Fruit fly (Drosophila melanogaster) whole organism, adult: ENCODE results near the gene Scr.

Experiments used
- CG11617 ChIP-seq: fragments of 200-800 bp; sonication (Bioruptor generic); optimal IDR thresholded peaks from 2 replicates; lab custom pipeline; 2017; ENCODE audit warnings: mild to moderate bottlenecking, missing biosample characterization, missing genetic modification reagents, missing genetic modification characterization
- CG12768 ChIP-seq: fragments of 200-800 bp; sonication (Bioruptor generic); optimal IDR thresholded peaks from 2 replicates; lab custom pipeline; 2017; ENCODE audit warnings: missing biosample characterization, missing genetic modification characterization, mild to moderate bottlenecking, moderate library complexity, missing genetic modification reagents
- CG14711 ChIP-seq: fragments of 200-800 bp; sonication (Bioruptor generic); optimal IDR thresholded peaks from 2 replicates; lab custom pipeline; 2018; ENCODE audit warnings: missing biosample characterization, mild to moderate bottlenecking, missing genetic modification characterization, moderate library complexity
- CG1620 ChIP-seq: fragments of 200-800 bp; sonication (Bioruptor generic); optimal IDR thresholded peaks from 2 replicates; lab custom pipeline; 2016; ENCODE audit warnings: missing biosample characterization, missing genetic modification characterization
- CG33017 ChIP-seq: fragments of 200-800 bp; sonication (Bioruptor generic); optimal IDR thresholded peaks from 2 replicates; lab custom pipeline; 2018; ENCODE audit warnings: missing biosample characterization, mild to moderate bottlenecking, missing genetic modification characterization, moderate library complexity
- CG5204 ChIP-seq: fragments of 200-800 bp; sonication (Bioruptor generic); optimal IDR thresholded peaks from 2 replicates; lab custom pipeline; 2016; ENCODE audit warnings: missing biosample characterization, missing genetic modification characterization
- CG7045 ChIP-seq: fragments of 200-800 bp; sonication (Bioruptor generic); optimal IDR thresholded peaks from 2 replicates; lab custom pipeline; 2017; ENCODE audit warnings: missing biosample characterization, mild to moderate bottlenecking, missing genetic modification characterization
- CG7101 ChIP-seq: fragments of 200-800 bp; sonication (Bioruptor generic); optimal IDR thresholded peaks from 2 replicates; lab custom pipeline; 2018; ENCODE audit warnings: missing biosample characterization, mild to moderate bottlenecking, missing genetic modification characterization, moderate library complexity
- Clk ChIP-seq: fragments of 200-800 bp; sonication (Bioruptor generic); optimal IDR thresholded peaks from 2 replicates; lab custom pipeline; 2017; ENCODE audit warnings: missing biosample characterization, missing genetic modification characterization
- Crg-1 ChIP-seq: fragments of 200-800 bp; sonication (Bioruptor generic); optimal IDR thresholded peaks from 2 replicates; lab custom pipeline; 2016; ENCODE audit warnings: missing biosample characterization, missing genetic modification characterization
- Hr96 ChIP-seq: fragments of 200-800 bp; sonication (Bioruptor generic); optimal IDR thresholded peaks from 2 replicates; lab custom pipeline; 2016; ENCODE audit warnings: missing biosample characterization, missing genetic modification characterization
- Mnt ChIP-seq: fragments of 200-800 bp; sonication (Bioruptor generic); optimal IDR thresholded peaks from 2 replicates; lab custom pipeline; 2016; ENCODE audit warnings: missing biosample characterization, mild to moderate bottlenecking, missing genetic modification characterization
- bab1 ChIP-seq: fragments of 200-800 bp; sonication (Bioruptor generic); optimal IDR thresholded peaks from 3 replicates; lab custom pipeline; 2019; ENCODE audit warnings: missing biosample characterization, mild to moderate bottlenecking, missing genetic modification characterization, moderate library complexity
- cic ChIP-seq: fragments of 200-800 bp; sonication (Bioruptor generic); optimal IDR thresholded peaks from 2 replicates; lab custom pipeline; 2017; ENCODE audit warnings: missing biosample characterization, mild to moderate bottlenecking, missing genetic modification characterization, moderate library complexity
- cnc ChIP-seq, 2 experiments: fragments of >200 bp; optimal IDR thresholded peaks; 2 replicates each; lab custom pipeline; 2017
- kay ChIP-seq: fragments of 200-800 bp; sonication (Bioruptor generic); peaks from one replicate; lab custom pipeline; 2016; ENCODE audit warnings: missing biosample characterization, missing genetic modification characterization, borderline replicate concordance
- ovo ChIP-seq: fragments of 200-800 bp; sonication (Bioruptor generic); optimal IDR thresholded peaks from 2 replicates; lab custom pipeline; 2016; ENCODE audit warnings: missing biosample characterization, missing genetic modification characterization
- pad ChIP-seq: fragments of 200-800 bp; sonication (Bioruptor generic); optimal IDR thresholded peaks from 3 replicates; lab custom pipeline; 2017; ENCODE audit warnings: missing biosample characterization, missing genetic modification characterization, mild to moderate bottlenecking, moderate library complexity, missing genetic modification reagents
- tj ChIP-seq: fragments of 200-800 bp; sonication (Bioruptor generic); optimal IDR thresholded peaks from 3 replicates; lab custom pipeline; 2017; ENCODE audit warnings: missing biosample characterization, mild to moderate bottlenecking, missing genetic modification characterization, moderate library complexity
- toe ChIP-seq: fragments of 200-800 bp; sonication (Bioruptor generic); optimal IDR thresholded peaks from 2 replicates; lab custom pipeline; 2016; ENCODE audit warnings: missing biosample characterization, missing genetic modification characterization

Gene Scr

dm6 chr3R:6862577-6862976 lies 12.8 kb upstream of the Scr start:
- TF ChIP-seq cnc (optimal IDR thresholded peaks at IDR 0.05; lab: Kevin White, UChicago) = no peak

dm6 chr3R:6860042-6860441 lies 10.3 kb upstream of the Scr start:
- TF ChIP-seq pad (no peak), toe (GFP tag; lab: Kevin White, UChicago) (no peak), ovo (GFP tag; lab: Kevin White, UChicago) (no peak), CG7101 (tag; lab: Kevin White, UChicago) (no peak), kay (GFP tag; lab: Kevin White, UChicago) (no peak), Hr96 (GFP tag; lab: Kevin White, UChicago) (no peak)

- TF ChIP-seq CG33017 (tag; lab: Kevin White, UChicago) = no peak
- no peak for TF ChIP-seq CG14711 (tag; lab: Kevin White, UChicago)
- no peak for TF ChIP-seq tj (GFP tag; lab: Kevin White, UChicago)
- no peak for TF ChIP-seq Mnt (GFP tag; lab: Kevin White, UChicago)
- TF ChIP-seq cic (GFP tag; lab: Kevin White, UChicago) = no peak
- TF ChIP-seq ovo (GFP tag; lab: Kevin White, UChicago) = no peak
- no peak for TF ChIP-seq CG11617 (GFP tag; lab: Kevin White, UChicago)
These were observed 9.2 kb upstream of the Scr start for dm6 chr3R:6858997-6859396.

DNA sequence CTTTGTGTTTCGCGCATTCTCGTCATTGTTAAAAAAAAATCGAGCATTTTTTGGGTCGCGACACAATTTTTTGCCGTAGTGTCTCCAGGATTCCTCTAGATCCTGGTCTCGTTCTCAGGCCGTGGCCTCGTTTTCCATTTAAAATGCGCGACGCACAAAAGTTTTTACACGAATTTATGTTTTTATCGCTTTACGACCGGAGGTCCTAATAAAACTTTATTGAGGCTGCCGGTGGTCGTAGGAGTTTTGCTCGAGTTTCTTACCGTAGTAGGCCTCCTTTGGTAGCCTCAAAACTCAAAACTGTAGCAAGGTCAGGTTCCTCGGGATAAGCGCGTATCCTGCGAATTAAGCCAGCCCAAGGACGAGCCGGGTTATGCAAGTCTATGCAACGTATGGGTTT lies 7.6 kb upstream of the Scr start:
- no peak for TF ChIP-seq CG1620 (GFP tag; lab: Kevin White, UChicago)
- no peak for TF ChIP-seq cnc (optimal IDR thresholded peaks at IDR 0.05; lab: Kevin White, UChicago)
- TF ChIP-seq kay (GFP tag; lab: Kevin White, UChicago) = no peak
- TF ChIP-seq Crg-1 (GFP tag; lab: Kevin White, UChicago) = no peak
- TF ChIP-seq Mnt (GFP tag; lab: Kevin White, UChicago) = no peak
- no peak for TF ChIP-seq bab1 (GFP tag; lab: Kevin White, UChicago)
- no peak for TF ChIP-seq Clk (GFP tag; lab: Kevin White, UChicago)
- no peak for TF ChIP-seq CG7045 (GFP tag; lab: Kevin White, UChicago)
- no peak for TF ChIP-seq CG12768
- no peak for TF ChIP-seq CG11617 (GFP tag; lab: Kevin White, UChicago)
- TF ChIP-seq Hr96 (GFP tag; lab: Kevin White, UChicago) = no peak
- no peak for TF ChIP-seq CG14711 (tag; lab: Kevin White, UChicago)
- TF ChIP-seq tj (GFP tag; lab: Kevin White, UChicago) = no peak
- TF ChIP-seq CG5204 (GFP tag; lab: Kevin White, UChicago) = no peak
- TF ChIP-seq CG33017 (tag; lab: Kevin White, UChicago) = no peak
- no peak for TF ChIP-seq toe (GFP tag; lab: Kevin White, UChicago)

- TF ChIP-seq Mnt (GFP tag; lab: Kevin White, UChicago) (no peak), kay (GFP tag; lab: Kevin White, UChicago) (no peak), CG1620 (GFP tag; lab: Kevin White, UChicago) (no peak), CG7045 (GFP tag; lab: Kevin White, UChicago) (no peak)
These were observed 4.5 kb upstream of the Scr start for dm6 chr3R:6854296-6854695.

- TF ChIP-seq tj (GFP tag; lab: Kevin White, UChicago) (no peak), CG5204 (GFP tag; lab: Kevin White, UChicago) (no peak), CG12768 (no peak), bab1 (GFP tag; lab: Kevin White, UChicago) (no peak), pad (no peak), cic (GFP tag; lab: Kevin White, UChicago) (no peak), CG7045 (GFP tag; lab: Kevin White, UChicago) (no peak)
These were observed 3.9 kb upstream of the Scr start for dm6 chr3R:6853672-6854071.

DNA sequence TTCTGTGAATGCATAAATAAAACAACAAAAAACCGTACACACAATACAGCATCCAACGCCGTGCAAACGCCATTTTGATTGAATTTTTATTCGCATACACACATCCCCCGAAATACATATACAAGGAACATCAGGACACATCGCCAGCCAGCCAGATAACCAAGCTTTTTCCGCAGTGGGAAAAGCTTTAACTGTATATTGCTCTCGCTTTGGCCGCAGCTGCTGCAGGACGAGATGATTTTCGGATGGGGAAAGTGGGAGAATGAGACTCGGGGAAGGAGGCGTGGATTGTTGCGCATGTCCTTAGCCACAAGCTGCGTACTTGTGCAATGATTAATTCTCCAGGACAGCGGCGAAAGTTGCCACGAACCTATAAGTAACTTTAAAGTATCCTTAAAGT lies 3.2 kb upstream of the Scr start:
- TF ChIP-seq Mnt (GFP tag; lab: Kevin White, UChicago) = no peak
- TF ChIP-seq pad = no peak
- TF ChIP-seq CG1620 (GFP tag; lab: Kevin White, UChicago) = no peak
- no peak for TF ChIP-seq CG33017 (tag; lab: Kevin White, UChicago)
- TF ChIP-seq CG12768 = no peak
- TF ChIP-seq ovo (GFP tag; lab: Kevin White, UChicago) = no peak
- TF ChIP-seq kay (GFP tag; lab: Kevin White, UChicago) = no peak
- no peak for TF ChIP-seq toe (GFP tag; lab: Kevin White, UChicago)
- TF ChIP-seq tj (GFP tag; lab: Kevin White, UChicago) = no peak
- TF ChIP-seq Crg-1 (GFP tag; lab: Kevin White, UChicago) = no peak
- TF ChIP-seq cic (GFP tag; lab: Kevin White, UChicago) = no peak
- no peak for TF ChIP-seq cnc (optimal IDR thresholded peaks at IDR 0.05; lab: Kevin White, UChicago)
- TF ChIP-seq CG14711 (tag; lab: Kevin White, UChicago) = no peak
- no peak for TF ChIP-seq Hr96 (GFP tag; lab: Kevin White, UChicago)
- no peak for TF ChIP-seq CG7101 (tag; lab: Kevin White, UChicago)
- TF ChIP-seq Clk (GFP tag; lab: Kevin White, UChicago) = no peak
- TF ChIP-seq CG5204 (GFP tag; lab: Kevin White, UChicago) = no peak
- no peak for TF ChIP-seq CG7045 (GFP tag; lab: Kevin White, UChicago)
- TF ChIP-seq CG11617 (GFP tag; lab: Kevin White, UChicago) = no peak
